Fruit fly (Drosophila melanogaster) whole organism, prepupa: ENCODE measurements around the gene CCT1.
A peak's percentile ranks its signal among the peaks of the same experiment; 100 is the strongest.

Experiments used
- CG10631 ChIP-seq: fragments of 200-800 bp; sonication (Bioruptor generic); optimal IDR thresholded peaks from 2 replicates; lab custom pipeline; 2016; ENCODE audit warnings: missing biosample characterization, missing genetic modification characterization
- CG11902 ChIP-seq: fragments of 200-800 bp; sonication (Bioruptor generic); optimal IDR thresholded peaks from 3 replicates; lab custom pipeline; 2016; ENCODE audit warnings: missing biosample characterization, missing genetic modification characterization
- CG15336 ChIP-seq: fragments of 200-800 bp; sonication (Bioruptor generic); IDR thresholded peaks from 2 replicates; pipeline ENCODE4 v1.3.6; 2022; ENCODE audit warnings: missing biosample characterization, missing genetic modification characterization
- CG16779 ChIP-seq: fragments of 200-800 bp; sonication (Bioruptor generic); optimal IDR thresholded peaks from 3 replicates; lab custom pipeline; 2017; ENCODE audit warnings: missing biosample characterization, mild to moderate bottlenecking, missing genetic modification characterization
- CG3919 ChIP-seq: fragments of 200-800 bp; sonication (Bioruptor generic); optimal IDR thresholded peaks from 3 replicates; lab custom pipeline; 2016; ENCODE audit warnings: missing biosample characterization, missing genetic modification characterization
- CG6163 ChIP-seq: fragments of 200-800 bp; sonication (Bioruptor generic); IDR thresholded peaks from 3 replicates; pipeline ENCODE4 v1.3.6; 2022; ENCODE audit warnings: missing biosample characterization, missing genetic modification characterization
- CG6808 ChIP-seq: fragments of 200-800 bp; sonication (Bioruptor generic); optimal IDR thresholded peaks from 3 replicates; lab custom pipeline; 2017; ENCODE audit warnings: missing biosample characterization, missing genetic modification characterization, mild to moderate bottlenecking, moderate library complexity, missing genetic modification reagents
- CG8119 ChIP-seq: fragments of 200-800 bp; sonication (Bioruptor generic); IDR thresholded peaks from 3 replicates; pipeline ENCODE4 v1.3.6; 2022; ENCODE audit warnings: missing biosample characterization, missing genetic modification characterization
- CG8319 ChIP-seq: fragments of 200-800 bp; sonication (Bioruptor generic); optimal IDR thresholded peaks from 3 replicates; lab custom pipeline; 2016; ENCODE audit warnings: missing biosample characterization, missing genetic modification characterization
- CG9139 ChIP-seq: fragments of 200-800 bp; sonication (Bioruptor generic); optimal IDR thresholded peaks from 3 replicates; lab custom pipeline; 2017; ENCODE audit warnings: missing biosample characterization, mild to moderate bottlenecking, missing genetic modification characterization
- Eip75B ChIP-seq: fragments of 200-800 bp; sonication (Bioruptor generic); optimal IDR thresholded peaks from 3 replicates; lab custom pipeline; 2016; ENCODE audit warnings: missing biosample characterization, missing genetic modification characterization
- Eip78C ChIP-seq: fragments of 200-800 bp; sonication (Bioruptor generic); peaks from one replicate; lab custom pipeline; 2016; ENCODE audit warnings: missing biosample characterization, missing genetic modification characterization
- Ets96B ChIP-seq: fragments of 200-800 bp; optimal IDR thresholded peaks from 2 replicates; lab custom pipeline; 2019; ENCODE audit warnings: missing biosample characterization, mild to moderate bottlenecking, missing genetic modification characterization, moderate library complexity
- Gug ChIP-seq: fragments of 200-800 bp; sonication (Bioruptor generic); IDR thresholded peaks from 2 replicates; pipeline ENCODE4 v1.3.6; 2022; ENCODE audit warnings: missing biosample characterization, missing genetic modification characterization
- Hr4 ChIP-seq: fragments of 200-800 bp; sonication (Bioruptor generic); optimal IDR thresholded peaks from 3 replicates; lab custom pipeline; 2016; ENCODE audit warnings: missing biosample characterization, missing genetic modification characterization
- Met ChIP-seq: fragments of 200-800 bp; sonication (Bioruptor generic); optimal IDR thresholded peaks from 3 replicates; lab custom pipeline; 2016; ENCODE audit warnings: missing biosample characterization, missing genetic modification characterization
- OdsH ChIP-seq: fragments of 200-800 bp; sonication (Bioruptor generic); optimal IDR thresholded peaks from 3 replicates; lab custom pipeline; 2016; ENCODE audit warnings: missing biosample characterization, missing genetic modification characterization
- Sox14 ChIP-seq: fragments of 200-800 bp; sonication (Bioruptor generic); optimal IDR thresholded peaks from 3 replicates; lab custom pipeline; 2016; ENCODE audit warnings: missing biosample characterization, missing genetic modification characterization
- Sox15 ChIP-seq: fragments of 200-800 bp; sonication (Bioruptor generic); optimal IDR thresholded peaks from 3 replicates; lab custom pipeline; 2016; ENCODE audit warnings: missing biosample characterization, missing genetic modification characterization
- acj6 ChIP-seq: fragments of 200-800 bp; sonication (Bioruptor generic); optimal IDR thresholded peaks from 3 replicates; lab custom pipeline; 2016; ENCODE audit warnings: missing biosample characterization, missing genetic modification characterization
- dac ChIP-seq: fragments of 200-800 bp; sonication (Bioruptor generic); optimal IDR thresholded peaks from 2 replicates; lab custom pipeline; 2017; ENCODE audit warnings: missing biosample characterization, mild to moderate bottlenecking, missing genetic modification characterization
- dsx ChIP-seq: fragments of 200-800 bp; optimal IDR thresholded peaks from 3 replicates; lab custom pipeline; 2019; ENCODE audit warnings: missing biosample characterization, mild to moderate bottlenecking, missing genetic modification characterization, moderate library complexity; ENCODE audit not compliant: poor library complexity, severe bottlenecking
- esn ChIP-seq: fragments of 200-800 bp; sonication (Bioruptor generic); optimal IDR thresholded peaks from 2 replicates; lab custom pipeline; 2016; ENCODE audit warnings: missing biosample characterization, mild to moderate bottlenecking, missing genetic modification characterization, moderate library complexity
- fd59A ChIP-seq: fragments of 200-800 bp; sonication (Bioruptor generic); optimal IDR thresholded peaks from 2 replicates; lab custom pipeline; 2017; ENCODE audit warnings: missing biosample characterization, mild to moderate bottlenecking, missing genetic modification characterization, missing genetic modification reagents
- fd85E ChIP-seq: fragments of 200-800 bp; sonication (Bioruptor generic); optimal IDR thresholded peaks from 3 replicates; lab custom pipeline; 2016; ENCODE audit warnings: missing biosample characterization, missing genetic modification characterization
- fkh ChIP-seq: fragments of 200-800 bp; sonication (Bioruptor generic); optimal IDR thresholded peaks from 3 replicates; lab custom pipeline; 2017; ENCODE audit warnings: missing biosample characterization, mild to moderate bottlenecking, missing genetic modification characterization, moderate library complexity
- net ChIP-seq: fragments of 200-800 bp; sonication (Bioruptor generic); optimal IDR thresholded peaks from 3 replicates; lab custom pipeline; 2016; ENCODE audit warnings: missing biosample characterization, missing genetic modification characterization
- svp ChIP-seq: fragments of 200-800 bp; sonication (Bioruptor generic); peaks from one replicate; lab custom pipeline; 2016; ENCODE audit warnings: missing biosample characterization, missing genetic modification characterization
- topi ChIP-seq: fragments of 200-800 bp; sonication (Bioruptor generic); optimal IDR thresholded peaks from 3 replicates; lab custom pipeline; 2016; ENCODE audit warnings: missing biosample characterization, missing genetic modification characterization
- vri ChIP-seq: fragments of 200-800 bp; sonication (Bioruptor generic); optimal IDR thresholded peaks from 3 replicates; lab custom pipeline; 2016; ENCODE audit warnings: missing biosample characterization, mild to moderate bottlenecking, missing genetic modification characterization

The CCT1 gene

DNA sequence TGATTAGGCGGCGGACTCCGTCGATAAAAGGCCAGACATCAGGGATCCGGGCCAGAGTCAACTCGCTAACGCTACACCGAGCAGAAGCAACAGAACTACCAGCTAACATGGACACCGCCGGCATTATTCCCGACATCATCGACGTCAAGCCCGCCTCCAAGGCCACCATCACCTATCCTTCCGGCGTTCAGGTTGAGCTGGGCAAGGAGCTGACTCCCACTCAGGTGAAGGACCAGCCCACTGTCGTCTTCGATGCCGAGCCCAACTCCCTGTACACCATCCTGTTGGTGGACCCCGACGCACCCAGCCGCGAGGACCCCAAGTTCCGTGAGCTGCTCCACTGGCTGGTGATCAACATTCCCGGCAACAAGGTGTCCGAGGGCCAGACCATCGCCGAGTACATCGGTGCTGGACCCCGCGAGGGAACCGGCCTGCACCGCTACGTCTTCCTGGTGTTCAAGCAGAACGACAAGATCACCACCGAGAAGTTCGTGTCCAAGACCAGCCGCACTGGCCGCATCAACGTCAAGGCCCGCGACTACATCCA lies 25.2 kb downstream of the CCT1 start, which contains the start of gene Pebp1:
Gene Pebp1 (plus strand): TSS at position 51 of the 547 bp plus-strand sequence.
- TF ChIP-seq dac (GFP tag; lab: Kevin White, UChicago) = no peak
- no peak for TF ChIP-seq esn
- no peak for TF ChIP-seq fd59A
- no peak for TF ChIP-seq dsx
- TF ChIP-seq svp = no peak
- no peak for TF ChIP-seq Eip75B (GFP tag; lab: Kevin White, UChicago)
- TF ChIP-seq CG6808 (GFP tag; lab: Kevin White, UChicago) = no peak
- TF ChIP-seq net (GFP tag; lab: Kevin White, UChicago) = no peak
- TF ChIP-seq CG16779 (tag; lab: Kevin White, UChicago) = no peak
- no peak for TF ChIP-seq OdsH (GFP tag; lab: Kevin White, UChicago)
- no peak for TF ChIP-seq fkh (GFP tag; lab: Kevin White, UChicago)
- no peak for TF ChIP-seq acj6 (GFP tag; lab: Kevin White, UChicago)
- no peak for TF ChIP-seq CG3919 (GFP tag; lab: Kevin White, UChicago)
- no peak for TF ChIP-seq CG9139
- no peak for TF ChIP-seq Gug (GFP tag; lab: Robert Waterston, UW)
- no peak for TF ChIP-seq Ets96B (tag; lab: Kevin White, UChicago)
- TF ChIP-seq, all 60 proteins: peak for 0

DNA sequence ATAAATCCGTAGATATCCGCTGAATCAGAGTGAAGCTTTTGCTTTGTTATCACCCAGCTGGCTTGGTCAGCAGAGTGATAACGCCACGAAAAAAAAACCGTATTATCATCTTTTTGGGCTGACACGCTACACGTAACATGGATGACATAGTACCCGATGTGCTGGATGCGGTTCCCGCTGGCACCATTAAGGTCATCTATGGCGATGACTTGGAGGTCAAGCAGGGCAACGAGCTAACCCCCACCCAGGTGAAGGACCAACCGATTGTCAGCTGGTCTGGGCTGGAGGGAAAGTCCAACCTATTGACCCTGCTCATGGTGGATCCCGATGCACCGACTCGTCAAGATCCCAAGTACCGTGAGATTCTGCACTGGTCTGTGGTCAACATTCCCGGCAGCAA lies 26.1 kb downstream of the CCT1 start:
- TF ChIP-seq CG8119 (GFP tag; lab: Robert Waterston, UW) (no peak), CG11902 (GFP tag; lab: Kevin White, UChicago) (no peak), svp (peak; percentile 97), dac (GFP tag; lab: Kevin White, UChicago) (no peak), Met (no peak), CG16779 (tag; lab: Kevin White, UChicago) (no peak), vri (GFP tag; lab: Kevin White, UChicago) (peak; percentile 32), Hr4 (GFP tag; lab: Kevin White, UChicago) (no peak), dsx (no peak), fd85E (GFP tag; lab: Kevin White, UChicago) (no peak), CG6163 (GFP tag; lab: Robert Waterston, UW) (no peak), CG15336 (no peak)

DNA sequence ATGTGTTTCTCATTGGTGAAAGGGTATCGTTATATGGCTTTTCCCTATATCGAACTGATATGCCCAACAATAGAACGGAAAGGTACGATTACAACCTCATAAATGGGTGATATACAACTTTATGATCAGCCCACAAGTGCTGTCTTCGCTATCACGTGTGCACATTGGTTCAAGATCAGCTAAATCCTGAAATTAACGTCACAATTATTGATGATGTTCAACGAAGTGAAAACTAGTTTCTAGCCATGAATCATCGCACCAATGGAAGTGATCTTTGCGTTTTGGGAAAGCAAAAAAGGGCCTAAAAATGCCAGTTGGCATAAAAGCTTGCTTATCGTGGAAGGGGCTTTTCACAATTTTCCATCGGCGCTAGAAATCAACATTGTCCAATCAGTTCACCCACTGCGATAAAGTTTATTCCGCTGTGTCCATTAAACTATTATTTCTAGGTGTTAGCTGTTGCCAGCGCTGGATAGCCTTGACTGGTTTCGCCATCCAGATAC lies 26.6 kb downstream of the CCT1 start, which contains the start of gene CG7054:
Gene CG7054 (plus strand): TSS at position 375 of the 503 bp plus-strand sequence.
- no peak for TF ChIP-seq Sox15
- TF ChIP-seq Gug (GFP tag; lab: Robert Waterston, UW) = 0 out of 2 replicates have a peak, but pooled peaks have one; percentile 13
- TF ChIP-seq esn = peak; percentile 40
- no peak for TF ChIP-seq CG8319
- peak; percentile 19 for TF ChIP-seq Sox14 (GFP tag; lab: Kevin White, UChicago)
- peak; percentile 76 for TF ChIP-seq Eip78C (GFP tag; lab: Kevin White, UChicago)
- TF ChIP-seq, all 60 proteins: peak for 4

DNA sequence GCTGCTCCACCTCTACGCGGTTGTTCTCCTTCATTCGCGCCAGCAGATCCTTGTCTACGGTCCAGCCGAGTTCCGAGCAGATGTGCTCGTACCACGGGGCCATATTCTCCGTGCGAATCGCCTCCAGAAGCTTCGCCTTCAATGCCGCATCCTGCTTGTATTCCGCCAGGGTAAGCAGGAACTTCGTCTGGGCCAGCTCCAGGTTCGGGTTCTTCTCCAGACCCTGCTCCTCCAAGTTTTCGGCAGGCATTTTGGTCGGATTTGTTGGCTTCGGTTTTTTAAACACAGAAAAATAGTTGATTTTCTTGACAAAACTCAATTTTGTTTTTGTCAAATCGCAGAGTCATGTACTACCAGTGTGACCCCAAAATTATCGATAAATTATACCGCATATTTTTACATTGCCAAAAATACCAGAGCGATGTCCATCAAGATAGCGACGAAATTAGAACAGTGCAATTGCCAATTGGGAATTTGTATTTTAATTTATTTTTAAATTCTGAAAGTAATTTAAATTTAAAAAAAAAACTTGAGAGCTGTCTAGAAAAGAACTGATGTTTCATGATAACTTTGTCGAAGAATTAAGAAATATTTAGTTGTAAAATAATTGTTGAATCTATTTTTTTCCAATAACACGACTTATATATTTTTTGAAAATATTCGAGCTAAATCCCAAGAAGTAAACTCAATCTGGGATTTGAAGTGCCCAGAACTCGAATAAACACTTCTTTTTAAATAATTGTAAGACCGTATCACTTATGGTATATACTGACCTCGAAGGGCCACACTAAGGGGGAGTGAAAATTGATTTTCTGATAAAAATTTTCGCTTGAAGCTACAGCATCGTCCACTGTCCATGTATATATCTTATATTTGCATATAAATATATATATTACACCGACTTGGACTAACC lies 29.3 kb downstream of the CCT1 start, which contains the start of the genes Rpn7 and AP-2mu:
Gene Rpn7 (minus strand): TSS at position 382 of the 913 bp plus-strand sequence.
Gene AP-2mu (plus strand): TSS at position 783 of the 913 bp plus-strand sequence.
- peak; percentile 7 for TF ChIP-seq topi (GFP tag; lab: Kevin White, UChicago)
- TF ChIP-seq Ets96B (tag; lab: Kevin White, UChicago) = no peak
- no peak for TF ChIP-seq Eip75B (GFP tag; lab: Kevin White, UChicago)
- peak; percentile 21 for TF ChIP-seq Eip78C (GFP tag; lab: Kevin White, UChicago)
- TF ChIP-seq svp = peak; percentile 73
- peak; percentile 12 for TF ChIP-seq esn
- TF ChIP-seq fd85E (GFP tag; lab: Kevin White, UChicago) = no peak
- peak; percentile 21 for TF ChIP-seq CG10631 (GFP tag; lab: Kevin White, UChicago)
